Worm (Caenorhabditis elegans) whole organism, L4 larva: ENCODE results near the gene lin-26.

Source experiments
- D1046.2 ChIP-seq: fragments of 200-800 bp; sonication (Bioruptor generic); IDR thresholded peaks from 2 replicates; pipeline ENCODE4 v1.3.6; 2022; ENCODE audit warnings: missing genetic modification characterization, missing compliant biosample characterization
- F10B5.3 ChIP-seq: sonication (generic microtip); optimal IDR thresholded peaks from 2 replicates; lab custom pipeline; 2016; ENCODE audit warnings: mild to moderate bottlenecking, missing genetic modification characterization, missing compliant biosample characterization
- F49E8.2 ChIP-seq: sonication (generic microtip); optimal IDR thresholded peaks from 2 replicates; lab custom pipeline; 2016; ENCODE audit warnings: missing compliant biosample characterization, mild to moderate bottlenecking, missing genetic modification characterization, borderline replicate concordance
- T20F7.1 ChIP-seq: fragments of 200-800 bp; sonication (Bioruptor generic); optimal IDR thresholded peaks from 2 replicates; lab custom pipeline; 2018; ENCODE audit warnings: mild to moderate bottlenecking, missing genetic modification characterization, missing compliant biosample characterization
- Y105C5A.15 ChIP-seq: fragments of 200-800 bp; sonication (Bioruptor generic); IDR thresholded peaks from 2 replicates; pipeline ENCODE4 v1.3.6; 2022; ENCODE audit warnings: missing genetic modification characterization, missing compliant biosample characterization
- Y48G9A.11 ChIP-seq: fragments of 200-800 bp; sonication (Bioruptor generic); IDR thresholded peaks from 2 replicates; pipeline ENCODE4 v1.3.6; 2022; ENCODE audit warnings: missing genetic modification reagents, missing genetic modification characterization, missing compliant biosample characterization
- Y5F2A.4 ChIP-seq: fragments of 200-800 bp; sonication (Bioruptor generic); optimal IDR thresholded peaks from 2 replicates; lab custom pipeline; 2018; ENCODE audit warnings: mild to moderate bottlenecking, missing genetic modification characterization, missing compliant biosample characterization
- Y75B8A.6 ChIP-seq: fragments of 200-800 bp; sonication (Bioruptor generic); IDR thresholded peaks from 2 replicates; pipeline ENCODE4 v1.3.6; 2022; ENCODE audit warnings: missing genetic modification reagents, missing genetic modification characterization, missing compliant biosample characterization
- aha-1 ChIP-seq: fragments of 150-350 bp; peaks from one replicate; lab custom pipeline; 2014; ENCODE audit warnings: missing biosample characterization, missing genetic modification characterization
- ama-1 ChIP-seq: fragments of 150-350 bp; optimal IDR thresholded peaks from 2 replicates; lab custom pipeline; 2014; ENCODE audit warnings: inconsistent platforms, mixed read lengths
- ceh-32 ChIP-seq: sonication (generic microtip); optimal IDR thresholded peaks from 2 replicates; lab custom pipeline; 2016; ENCODE audit warnings: mild to moderate bottlenecking, missing genetic modification characterization, missing compliant biosample characterization; ENCODE audit not compliant: poor library complexity
- ceh-62 ChIP-seq: sonication (generic microtip); optimal IDR thresholded peaks from 2 replicates; lab custom pipeline; 2017; ENCODE audit warnings: missing biosample characterization, missing genetic modification characterization
- ceh-82 ChIP-seq: sonication (generic microtip); optimal IDR thresholded peaks from 2 replicates; lab custom pipeline; 2017; ENCODE audit warnings: missing biosample characterization, missing genetic modification characterization
- ces-1 ChIP-seq: fragments of 150-350 bp; sonication (generic microtip); optimal IDR thresholded peaks from 4 replicates; lab custom pipeline; 2014; ENCODE audit warnings: missing biosample characterization, missing genetic modification reagents, missing genetic modification characterization
- cey-2 ChIP-seq: sonication (generic microtip); optimal IDR thresholded peaks from 3 replicates; lab custom pipeline; 2017; ENCODE audit warnings: missing genetic modification characterization, mild to moderate bottlenecking, missing compliant biosample characterization, antibody characterized with exemption, borderline replicate concordance; ENCODE audit not compliant: insufficient read depth
- daf-12 ChIP-seq: fragments of 150-350 bp; optimal IDR thresholded peaks from 2 replicates; lab custom pipeline; 2014; ENCODE audit warnings: missing biosample characterization, missing genetic modification reagents, missing genetic modification characterization
- daf-16 ChIP-seq, 3 experiments: sonication (generic microtip); optimal IDR thresholded peaks; 2 replicates each; lab custom pipeline; 2016 to 2017; ENCODE audit warnings: missing genetic modification characterization in 3 of 3, missing genetic modification reagents in 3 of 3, mild to moderate bottlenecking in 2 of 3, missing compliant biosample characterization in 2 of 3, missing biosample characterization in 1 of 3, moderate library complexity in 1 of 3
- daf-19 ChIP-seq: fragments of 200-800 bp; sonication (Bioruptor generic); conservative IDR thresholded peaks from 2 replicates; pipeline ENCODE4 v1.3.6; 2022; ENCODE audit warnings: missing genetic modification characterization, missing compliant biosample characterization
- dmd-9 ChIP-seq: fragments of 200-800 bp; sonication (Bioruptor generic); IDR thresholded peaks from 2 replicates; pipeline ENCODE4 v1.3.6; 2022; ENCODE audit warnings: missing genetic modification reagents, missing genetic modification characterization, missing compliant biosample characterization
- dve-1 ChIP-seq: sonication (generic microtip); optimal IDR thresholded peaks from 2 replicates; lab custom pipeline; 2017; ENCODE audit warnings: antibody characterized with exemption, mild to moderate bottlenecking, missing genetic modification characterization, missing compliant biosample characterization; ENCODE audit not compliant: insufficient read depth
- egl-27 ChIP-seq: sonication (generic microtip); optimal IDR thresholded peaks from 3 replicates; lab custom pipeline; 2017; ENCODE audit warnings: missing biosample characterization, missing genetic modification reagents, missing genetic modification characterization
- fos-1 ChIP-seq: fragments of 150-350 bp; optimal IDR thresholded peaks from 2 replicates; lab custom pipeline; 2014; ENCODE audit warnings: missing biosample characterization, missing genetic modification characterization
- hif-1 ChIP-seq, 2 experiments: sonication (generic microtip); optimal IDR thresholded peaks; 2 replicates each; lab custom pipeline; 2016 to 2017; ENCODE audit warnings: missing compliant biosample characterization in 2 of 2, missing genetic modification characterization in 2 of 2, missing genetic modification reagents in 2 of 2, missing genotype in 2 of 2, mild to moderate bottlenecking in 1 of 2
- hlh-11 ChIP-seq: fragments of 200-800 bp; sonication (Bioruptor generic); optimal IDR thresholded peaks from 2 replicates; lab custom pipeline; 2018; ENCODE audit warnings: mild to moderate bottlenecking, missing genetic modification characterization, missing compliant biosample characterization
- lim-7 ChIP-seq: fragments of 200-800 bp; sonication (Bioruptor generic); IDR thresholded peaks from 2 replicates; pipeline ENCODE4 v1.3.6; 2022; ENCODE audit warnings: missing genetic modification characterization, missing compliant biosample characterization
- lin-1 ChIP-seq: fragments of 200-800 bp; sonication (Bioruptor generic); IDR thresholded peaks from 2 replicates; pipeline ENCODE4 v1.3.6; 2022; ENCODE audit warnings: missing genetic modification reagents, missing genetic modification characterization, missing compliant biosample characterization
- lin-13 ChIP-seq: fragments of 150-350 bp; optimal IDR thresholded peaks from 2 replicates; lab custom pipeline; 2014; ENCODE audit warnings: missing biosample characterization, missing genetic modification reagents, missing genetic modification characterization
- lin-15B ChIP-seq: fragments of 150-350 bp; sonication (generic microtip); optimal IDR thresholded peaks from 3 replicates; lab custom pipeline; 2014; ENCODE audit warnings: missing biosample characterization, missing genetic modification characterization
- lsy-2 ChIP-seq, 2 experiments: fragments of 150-350 bp in 1 of 2; sonication (generic microtip) in 1 of 2; optimal IDR thresholded peaks; 2 replicates each; lab custom pipeline; 2014 to 2017; ENCODE audit warnings: missing biosample characterization in 2 of 2, missing genetic modification characterization in 2 of 2
- madf-9 ChIP-seq: fragments of 200-800 bp; sonication (Bioruptor generic); conservative IDR thresholded peaks from 2 replicates; pipeline ENCODE4 v1.3.6; 2022; ENCODE audit warnings: missing genetic modification reagents, missing genetic modification characterization, missing compliant biosample characterization
- mdl-1 ChIP-seq, 2 experiments: fragments of 150-350 bp in 1 of 2; sonication (generic microtip) in 1 of 2; optimal IDR thresholded peaks; 2 replicates each; lab custom pipeline; 2014 to 2017; ENCODE audit warnings: missing biosample characterization in 2 of 2, missing genetic modification characterization in 2 of 2
- nhr-10 ChIP-seq: fragments of 150-350 bp; optimal IDR thresholded peaks from 2 replicates; lab custom pipeline; 2014; ENCODE audit warnings: missing biosample characterization, missing genetic modification characterization
- nhr-102 ChIP-seq: sonication (generic microtip); optimal IDR thresholded peaks from 2 replicates; lab custom pipeline; 2016; ENCODE audit warnings: mild to moderate bottlenecking, missing genetic modification characterization, moderate library complexity, missing compliant biosample characterization
- nhr-11 ChIP-seq: fragments of 150-350 bp; optimal IDR thresholded peaks from 2 replicates; lab custom pipeline; 2014; ENCODE audit warnings: missing biosample characterization, missing genetic modification characterization
- nhr-111 ChIP-seq: fragments of 200-800 bp; sonication (Bioruptor generic); optimal IDR thresholded peaks from 2 replicates; lab custom pipeline; 2018; ENCODE audit warnings: mild to moderate bottlenecking, missing genetic modification characterization, missing compliant biosample characterization
- nhr-28 ChIP-seq: fragments of 150-350 bp; optimal IDR thresholded peaks from 2 replicates; lab custom pipeline; 2014; ENCODE audit warnings: missing biosample characterization, missing genetic modification characterization
- nhr-42 ChIP-seq: fragments of 200-800 bp; sonication (Bioruptor generic); IDR thresholded peaks from 2 replicates; pipeline ENCODE4 v1.3.6; 2022; ENCODE audit warnings: missing genetic modification characterization, missing compliant biosample characterization
- nhr-48 ChIP-seq: sonication (generic microtip); optimal IDR thresholded peaks from 2 replicates; lab custom pipeline; 2016; ENCODE audit warnings: mild to moderate bottlenecking, missing genetic modification characterization, missing compliant biosample characterization
- nhr-77 ChIP-seq: fragments of 150-350 bp; optimal IDR thresholded peaks from 2 replicates; lab custom pipeline; 2014; ENCODE audit warnings: missing biosample characterization, missing genetic modification characterization
- php-3 ChIP-seq: fragments of 200-800 bp; sonication (Bioruptor generic); IDR thresholded peaks from 2 replicates; pipeline ENCODE4 v1.3.6; 2022; ENCODE audit warnings: missing genetic modification reagents, missing genetic modification characterization, missing compliant biosample characterization
- pqm-1 ChIP-seq: sonication (generic microtip); optimal IDR thresholded peaks from 2 replicates; lab custom pipeline; 2017; ENCODE audit warnings: missing biosample characterization, missing genetic modification characterization
- saeg-2 ChIP-seq: fragments of 200-800 bp; sonication (Bioruptor generic); IDR thresholded peaks from 2 replicates; pipeline ENCODE4 v1.3.6; 2022; ENCODE audit warnings: missing genetic modification reagents, missing genetic modification characterization, missing compliant biosample characterization
- sdz-12 ChIP-seq: fragments of 200-800 bp; sonication (Bioruptor generic); optimal IDR thresholded peaks from 2 replicates; lab custom pipeline; 2018; ENCODE audit warnings: mild to moderate bottlenecking, missing genetic modification characterization, missing compliant biosample characterization
- set-16 ChIP-seq: fragments of 200-800 bp; sonication (Bioruptor generic); IDR thresholded peaks from 2 replicates; pipeline ENCODE4 v1.3.6; 2022; ENCODE audit warnings: missing genetic modification reagents, missing genetic modification characterization, missing compliant biosample characterization
- snpc-1.2 ChIP-seq: fragments of 200-800 bp; sonication (Bioruptor generic); IDR thresholded peaks from 2 replicates; pipeline ENCODE4 v1.3.6; 2022; ENCODE audit warnings: missing genetic modification reagents, missing genetic modification characterization, missing compliant biosample characterization
- spr-1 ChIP-seq: sonication (generic microtip); optimal IDR thresholded peaks from 2 replicates; lab custom pipeline; 2016; ENCODE audit warnings: mild to moderate bottlenecking, missing genetic modification characterization, missing compliant biosample characterization
- unc-130 ChIP-seq: sonication (generic microtip); optimal IDR thresholded peaks from 2 replicates; lab custom pipeline; 2016; ENCODE audit warnings: missing genetic modification reagents, missing genetic modification characterization, missing compliant biosample characterization
- unc-39 ChIP-seq: sonication (generic microtip); optimal IDR thresholded peaks from 2 replicates; lab custom pipeline; 2017; ENCODE audit warnings: missing biosample characterization, missing genetic modification characterization
- unc-62 ChIP-seq, 3 experiments: fragments of 150-350 bp in 1 of 3; sonication (generic microtip); optimal IDR thresholded peaks in 2 of 3; peaks in 1 of 3; 1 replicate in 1 of 3; 2 replicates in 2 of 3; lab custom pipeline; 2014 to 2017; ENCODE audit warnings: missing biosample characterization in 3 of 3, missing genetic modification characterization in 3 of 3, missing genetic modification reagents in 3 of 3, missing genotype in 1 of 3
- zip-11 ChIP-seq: fragments of 200-800 bp; sonication (Bioruptor generic); IDR thresholded peaks from 2 replicates; pipeline ENCODE4 v1.3.6; 2022; ENCODE audit warnings: missing genetic modification characterization, missing compliant biosample characterization
- zip-2 ChIP-seq: fragments of 150-350 bp; optimal IDR thresholded peaks from 2 replicates; lab custom pipeline; 2014; ENCODE audit warnings: missing biosample characterization, missing genetic modification characterization
- ztf-7 ChIP-seq: fragments of 150-350 bp; optimal IDR thresholded peaks from 2 replicates; lab custom pipeline; 2014; ENCODE audit warnings: missing biosample characterization, missing genetic modification characterization

lin-26 gene

DNA sequence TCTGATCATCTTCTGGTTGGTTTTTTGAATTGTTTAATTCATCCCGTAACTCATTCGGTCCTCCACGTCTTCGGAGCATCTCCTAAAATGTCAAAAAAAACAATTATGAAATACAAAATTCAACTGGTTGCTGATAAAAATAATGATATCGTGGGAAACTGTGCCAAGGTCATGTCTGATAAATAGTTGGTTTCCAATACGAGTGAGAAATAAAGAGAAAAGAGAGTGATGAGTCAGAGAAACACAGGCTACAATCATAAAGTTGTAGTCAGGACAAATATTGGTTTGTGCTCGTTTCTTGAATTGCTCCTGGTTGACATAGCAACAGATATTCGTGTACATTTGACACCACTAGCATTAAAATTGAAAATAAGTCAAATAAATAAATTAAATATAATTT lies 23.2 kb downstream of the lin-26 start, which contains the start of gene B0495.7 (continued):
- TF ChIP-seq cey-2 (tag; lab: Kevin White, UChicago) (no peak), nhr-42 (GFP tag; lab: Robert Waterston, UW) (no peak), set-16 (GFP tag; lab: Robert Waterston, UW) (no peak), nhr-28 (peak; percentile 93), ztf-7 (no peak), hlh-11 (tag; lab: Kevin White, UChicago) (peak; percentile 48), nhr-10 (tag; lab: Kevin White, UChicago) (no peak), lin-13 (no peak), madf-9 (GFP tag; lab: Robert Waterston, UW) (no peak), F49E8.2 (tag; lab: Kevin White, UChicago) (no peak), ceh-32 (tag; lab: Kevin White, UChicago) (no peak), snpc-1.2 (GFP tag; lab: Robert Waterston, UW) (no peak), saeg-2 (no peak), daf-12 (tag; lab: Kevin White, UChicago) (no peak), egl-27 (tag; lab: Kevin White, UChicago) (no peak), sdz-12 (GFP tag; lab: Kevin White, UChicago) (no peak), dmd-9 (no peak), aha-1 (tag; lab: Kevin White, UChicago) (no peak), unc-130 (GFP tag; lab: Kevin White, UChicago) (no peak), ceh-82 (tag; lab: Kevin White, UChicago) (no peak), T20F7.1 (GFP tag; lab: Kevin White, UChicago) (no peak), ceh-62 (tag; lab: Kevin White, UChicago) (no peak), ces-1 (GFP tag; lab: Kevin White, UChicago) (no peak), nhr-111 (no peak), daf-19 (no peak), zip-2 (tag; lab: Kevin White, UChicago) (no peak), nhr-102 (tag; lab: Kevin White, UChicago) (peak; percentile 11), D1046.2 (GFP tag; lab: Robert Waterston, UW) (no peak), Y5F2A.4 (no peak), Y48G9A.11 (no peak), nhr-77 (no peak), lin-1 (GFP tag; lab: Robert Waterston, UW) (no peak), Y75B8A.6 (GFP tag; lab: Robert Waterston, UW) (no peak), daf-16 (GFP tag; optimal IDR thresholded peaks at IDR 0.05; lab: Kevin White, UChicago) (no peak), daf-16 (tag; optimal IDR thresholded peaks at IDR 0.05; lab: Kevin White, UChicago) (peak; percentile 72), lin-15B (no peak), dve-1 (tag; lab: Kevin White, UChicago) (peak; percentile 44), php-3 (GFP tag; lab: Robert Waterston, UW) (no peak), spr-1 (tag; lab: Kevin White, UChicago) (no peak), lsy-2 (tag; optimal IDR thresholded peaks at IDR 0.05; lab: Kevin White, UChicago) (peak in 1 of 2 experiments; percentile 11), unc-62 (GFP tag; optimal IDR thresholded peaks at IDR 0.05 in 1 of 2; lab: Kevin White, UChicago) (no peak), unc-62 (tag; optimal IDR thresholded peaks at IDR 0.05; lab: Kevin White, UChicago) (no peak), lim-7 (GFP tag; lab: Robert Waterston, UW) (no peak), pqm-1 (peak; percentile 76), zip-11 (GFP tag; lab: Robert Waterston, UW) (no peak), fos-1 (tag; lab: Kevin White, UChicago) (no peak), hif-1 (tag; optimal IDR thresholded peaks at IDR 0.05; lab: Kevin White, UChicago) (no peak), Y105C5A.15 (no peak), nhr-48 (no peak), mdl-1 (tag; optimal IDR thresholded peaks at IDR 0.05; lab: Kevin White, UChicago) (no peak), nhr-11 (tag; lab: Kevin White, UChicago) (peak; percentile 70), ama-1 (lab: Kevin White, UChicago) (no peak), F10B5.3 (tag; lab: Kevin White, UChicago) (no peak), unc-39 (no peak)
